Worm (Caenorhabditis elegans): Measurements from ENCODE around the gene C48B4.8.

ce11 chrIII:9598168-9598567 is 37.1 kb upstream of the C48B4.8 start, which contains the start of gene F58A4.1:
- TF ChIP-seq unc-62 (GFP tag; optimal IDR thresholded peaks at IDR 0.05) (no peak), lin-35 (GFP tag; optimal IDR thresholded peaks at IDR 0.05) (no peak), sptf-2 (GFP tag; optimal IDR thresholded peaks at IDR 0.05) (no peak), hmg-20 (GFP tag; IDR thresholded peaks at IDR 0.05) (no peak), atf-7 (tag; optimal IDR thresholded peaks at IDR 0.05) (no peak), Y79H2A.3 (GFP tag; conservative IDR thresholded peaks at IDR 0.05) (no peak), pha-4 (tag; optimal IDR thresholded peaks at IDR 0.05) (no peak), snpc-4 (GFP tag; optimal IDR thresholded peaks at IDR 0.05) (no peak), snpc-4 (tag; optimal IDR thresholded peaks at IDR 0.05) (no peak), sea-2 (GFP tag; IDR thresholded peaks at IDR 0.05) (no peak), dpl-1 (GFP tag; optimal IDR thresholded peaks at IDR 0.05) (no peak)
